Worm (Caenorhabditis elegans) whole organism, young adult: ENCODE results near the gene rga-3.

Experiments
- C06A6.2 ChIP-seq: fragments of 200-800 bp; sonication (Bioruptor generic); conservative IDR thresholded peaks from 2 replicates; pipeline ENCODE4 v1.3.6; 2022; ENCODE audit warnings: missing genetic modification characterization, missing compliant biosample characterization
- F10E7.11 ChIP-seq: sonication (generic microtip); optimal IDR thresholded peaks from 2 replicates; lab custom pipeline; 2017; ENCODE audit warnings: mild to moderate bottlenecking, missing genetic modification characterization, moderate library complexity, missing compliant biosample characterization
- F23B12.7 ChIP-seq: sonication (generic microtip); optimal IDR thresholded peaks from 2 replicates; lab custom pipeline; 2017; ENCODE audit warnings: missing genetic modification characterization, mild to moderate bottlenecking, missing compliant biosample characterization, antibody characterized with exemption, moderate library complexity; ENCODE audit not compliant: insufficient read depth
- F57A8.1 ChIP-seq: fragments of 200-800 bp; sonication (Bioruptor generic); optimal IDR thresholded peaks from 2 replicates; lab custom pipeline; 2018; ENCODE audit warnings: mild to moderate bottlenecking, missing genetic modification characterization, moderate library complexity, missing compliant biosample characterization
- K12H6.12 ChIP-seq: fragments of 200-800 bp; sonication (Bioruptor generic); optimal IDR thresholded peaks from 2 replicates; lab custom pipeline; 2018; ENCODE audit warnings: mild to moderate bottlenecking, missing genetic modification characterization, missing compliant biosample characterization
- T26A5.8 ChIP-seq: sonication (generic microtip); optimal IDR thresholded peaks from 2 replicates; lab custom pipeline; 2016; ENCODE audit warnings: missing genetic modification characterization, missing compliant biosample characterization
- Y95B8A.8 ChIP-seq: fragments of 200-800 bp; sonication (Bioruptor generic); IDR thresholded peaks from 2 replicates; pipeline ENCODE4 v1.3.6; 2022; ENCODE audit warnings: missing genetic modification reagents, missing genetic modification characterization, missing compliant biosample characterization
- ZK185.1 ChIP-seq: sonication (generic microtip); optimal IDR thresholded peaks from 2 replicates; lab custom pipeline; 2016; ENCODE audit warnings: mild to moderate bottlenecking, missing genetic modification characterization, missing compliant biosample characterization; ENCODE audit not compliant: poor library complexity, severe bottlenecking
- akir-1 ChIP-seq: fragments of 200-800 bp; sonication (Bioruptor generic); optimal IDR thresholded peaks from 2 replicates; lab custom pipeline; 2018; ENCODE audit warnings: mild to moderate bottlenecking, missing genetic modification characterization, moderate library complexity, missing compliant biosample characterization
- attf-5 ChIP-seq: fragments of 200-800 bp; sonication (Bioruptor generic); optimal IDR thresholded peaks from 2 replicates; lab custom pipeline; 2018; ENCODE audit warnings: mild to moderate bottlenecking, missing genetic modification characterization, missing compliant biosample characterization
- attf-6 ChIP-seq: fragments of 200-800 bp; sonication (Bioruptor generic); IDR thresholded peaks from 2 replicates; pipeline ENCODE4 v1.3.6; 2022; ENCODE audit warnings: missing genetic modification reagents, missing genetic modification characterization, missing compliant biosample characterization
- bed-2 ChIP-seq: fragments of 200-800 bp; sonication (Bioruptor generic); IDR thresholded peaks from 2 replicates; pipeline ENCODE4 v1.3.6; 2022; ENCODE audit warnings: missing genetic modification reagents, missing genetic modification characterization, missing compliant biosample characterization
- cebp-1 ChIP-seq, 2 experiments: fragments of 200-800 bp in 1 of 2; sonication (Bioruptor generic) in 1 of 2; sonication (generic microtip) in 1 of 2; IDR thresholded peaks in 1 of 2; optimal IDR thresholded peaks in 1 of 2; 2 replicates each; pipeline versions ENCODE4 v1.3.6 to Lab custom; 2017 to 2022; ENCODE audit warnings: missing compliant biosample characterization in 2 of 2, missing genetic modification characterization in 2 of 2, mild to moderate bottlenecking in 1 of 2, missing genetic modification reagents in 1 of 2, moderate library complexity in 1 of 2
- ceh-100 ChIP-seq: fragments of 200-800 bp; sonication (Bioruptor generic); IDR thresholded peaks from 2 replicates; pipeline ENCODE4 v1.3.6; 2022; ENCODE audit warnings: missing genetic modification reagents, missing genetic modification characterization, missing compliant biosample characterization
- ceh-27 ChIP-seq: fragments of 200-800 bp; sonication (Bioruptor generic); optimal IDR thresholded peaks from 2 replicates; lab custom pipeline; 2018; ENCODE audit warnings: mild to moderate bottlenecking, missing genetic modification characterization, moderate library complexity, missing compliant biosample characterization
- ceh-79 ChIP-seq: sonication (generic microtip); optimal IDR thresholded peaks from 2 replicates; lab custom pipeline; 2017; ENCODE audit warnings: mild to moderate bottlenecking, missing genetic modification characterization, missing compliant biosample characterization
- ceh-91 ChIP-seq: fragments of 200-800 bp; sonication (Bioruptor generic); IDR thresholded peaks from 2 replicates; pipeline ENCODE4 v1.3.6; 2022; ENCODE audit warnings: missing genetic modification reagents, missing genetic modification characterization, missing compliant biosample characterization
- fkh-3 ChIP-seq: sonication (generic microtip); optimal IDR thresholded peaks from 2 replicates; lab custom pipeline; 2016; ENCODE audit warnings: mild to moderate bottlenecking, missing genetic modification characterization, missing compliant biosample characterization
- hmg-20 ChIP-seq: fragments of 200-800 bp; sonication (Bioruptor generic); IDR thresholded peaks from 2 replicates; pipeline ENCODE4 v1.3.6; 2022; ENCODE audit warnings: missing genetic modification reagents, missing genetic modification characterization, missing compliant biosample characterization
- hrde-1 ChIP-seq: sonication (generic microtip); optimal IDR thresholded peaks from 2 replicates; lab custom pipeline; 2016; ENCODE audit warnings: missing genetic modification characterization, mild to moderate bottlenecking, missing compliant biosample characterization, moderate library complexity, missing genotype, missing genetic modification reagents, borderline replicate concordance
- hsf-1 ChIP-seq: fragments of 200-800 bp; sonication (Bioruptor generic); IDR thresholded peaks from 2 replicates; pipeline ENCODE4 v1.3.6; 2022; ENCODE audit warnings: missing genetic modification reagents, missing genetic modification characterization, missing compliant biosample characterization
- lir-1 ChIP-seq: fragments of 200-800 bp; sonication (Bioruptor generic); conservative IDR thresholded peaks from 2 replicates; pipeline ENCODE4 v1.3.6; 2022; ENCODE audit warnings: missing genetic modification reagents, missing genetic modification characterization, missing compliant biosample characterization
- lsl-1 ChIP-seq: fragments of 200-800 bp; sonication (Bioruptor generic); optimal IDR thresholded peaks from 2 replicates; lab custom pipeline; 2018; ENCODE audit warnings: mild to moderate bottlenecking, missing genetic modification characterization, moderate library complexity, missing compliant biosample characterization
- madf-3 ChIP-seq: fragments of 200-800 bp; sonication (Bioruptor generic); IDR thresholded peaks from 2 replicates; pipeline ENCODE4 v1.3.6; 2022; ENCODE audit warnings: missing genetic modification reagents, missing genetic modification characterization, missing compliant biosample characterization
- madf-6 ChIP-seq: fragments of 200-800 bp; sonication (Bioruptor generic); IDR thresholded peaks from 2 replicates; pipeline ENCODE4 v1.3.6; 2022; ENCODE audit warnings: missing genetic modification reagents, missing genetic modification characterization, missing compliant biosample characterization
- mel-28 ChIP-seq: sonication (generic microtip); optimal IDR thresholded peaks from 2 replicates; lab custom pipeline; 2016; ENCODE audit warnings: borderline replicate concordance, mild to moderate bottlenecking, missing genetic modification characterization, missing compliant biosample characterization
- nhr-120 ChIP-seq: fragments of 200-800 bp; sonication (Bioruptor generic); IDR thresholded peaks from 2 replicates; pipeline ENCODE4 v1.3.6; 2022; ENCODE audit warnings: missing genetic modification characterization, missing compliant biosample characterization
- repo-1 ChIP-seq: sonication (generic microtip); optimal IDR thresholded peaks from 2 replicates; lab custom pipeline; 2017; ENCODE audit warnings: mild to moderate bottlenecking, missing genetic modification characterization, missing compliant biosample characterization
- sea-2 ChIP-seq: fragments of 200-800 bp; sonication (Bioruptor generic); IDR thresholded peaks from 2 replicates; pipeline ENCODE4 v1.3.6; 2022; ENCODE audit warnings: missing genetic modification characterization, missing compliant biosample characterization
- snpc-1.1 ChIP-seq: sonication (generic microtip); optimal IDR thresholded peaks from 2 replicates; lab custom pipeline; 2017; ENCODE audit warnings: missing genetic modification characterization, mild to moderate bottlenecking, missing compliant biosample characterization, antibody characterized with exemption, moderate library complexity, missing genotype, missing genetic modification reagents; ENCODE audit not compliant: insufficient read depth
- zim-3 ChIP-seq: sonication (generic microtip); optimal IDR thresholded peaks from 2 replicates; lab custom pipeline; 2017; ENCODE audit warnings: mild to moderate bottlenecking, missing genetic modification characterization, moderate library complexity, missing compliant biosample characterization
- ztf-18 ChIP-seq: sonication (generic microtip); optimal IDR thresholded peaks from 2 replicates; lab custom pipeline; 2016; ENCODE audit warnings: missing genotype, mild to moderate bottlenecking, missing genetic modification characterization, missing compliant biosample characterization
- ztf-28 ChIP-seq: fragments of 200-800 bp; sonication (Bioruptor generic); IDR thresholded peaks from 2 replicates; pipeline ENCODE4 v1.3.6; 2022; ENCODE audit warnings: missing genetic modification reagents, missing genetic modification characterization, missing compliant biosample characterization

Gene rga-3

ce11 chrV:5726463-5726862, 8.8 kb downstream of the rga-3 start, which contains the start of gene K09H11.4:
K09H11.4 (minus strand) TSS chrV:5726563.
- TF ChIP-seq hsf-1 (no peak), mel-28 (tag; lab: Kevin White, UChicago) (no peak), lsl-1 (no peak), ceh-27 (GFP tag; lab: Kevin White, UChicago) (no peak), F57A8.1 (GFP tag; lab: Kevin White, UChicago) (no peak), nhr-120 (GFP tag; lab: Robert Waterston, UW) (no peak), hrde-1 (tag; lab: Kevin White, UChicago) (no peak), cebp-1 (GFP tag; IDR thresholded peaks at IDR 0.05; lab: Robert Waterston, UW) (no peak), cebp-1 (tag; optimal IDR thresholded peaks at IDR 0.05; lab: Kevin White, UChicago) (no peak), ceh-79 (tag; lab: Kevin White, UChicago) (no peak), zim-3 (tag; lab: Kevin White, UChicago) (no peak), sea-2 (GFP tag; lab: Robert Waterston, UW) (no peak), F23B12.7 (tag; lab: Kevin White, UChicago) (no peak), F10E7.11 (tag; lab: Kevin White, UChicago) (no peak), madf-6 (no peak), repo-1 (tag; lab: Kevin White, UChicago) (no peak), ztf-18 (no peak), snpc-1.1 (tag; lab: Kevin White, UChicago) (no peak)
- TF ChIP-seq, all 124 proteins: peak for 0

ce11 chrV:5730783-5731182, 13.1 kb downstream of the rga-3 start, which contains the start of gene K09H11.15:
K09H11.15 (minus strand) TSS chrV:5730883.
- TF ChIP-seq akir-1 (GFP tag; lab: Kevin White, UChicago) (no peak), F10E7.11 (tag; lab: Kevin White, UChicago) (no peak), attf-5 (GFP tag; lab: Kevin White, UChicago) (no peak), madf-3 (GFP tag; lab: Robert Waterston, UW) (no peak), ceh-100 (GFP tag; lab: Robert Waterston, UW) (no peak), Y95B8A.8 (GFP tag; lab: Robert Waterston, UW) (no peak), bed-2 (GFP tag; lab: Robert Waterston, UW) (no peak), fkh-3 (tag; lab: Kevin White, UChicago) (no peak)

- no peak for TF ChIP-seq ZK185.1 (tag; lab: Kevin White, UChicago)
- no peak for TF ChIP-seq attf-6 (GFP tag; lab: Robert Waterston, UW)
- no peak for TF ChIP-seq cebp-1 (GFP tag; IDR thresholded peaks at IDR 0.05; lab: Robert Waterston, UW)
- no peak for TF ChIP-seq cebp-1 (tag; optimal IDR thresholded peaks at IDR 0.05; lab: Kevin White, UChicago)
These were observed 18.4 kb downstream of the rga-3 start, which contains the start of gene K09H11.6 for ce11 chrV:5736068-5736467. K09H11.6 (minus strand) TSS chrV:5736168.

DNA sequence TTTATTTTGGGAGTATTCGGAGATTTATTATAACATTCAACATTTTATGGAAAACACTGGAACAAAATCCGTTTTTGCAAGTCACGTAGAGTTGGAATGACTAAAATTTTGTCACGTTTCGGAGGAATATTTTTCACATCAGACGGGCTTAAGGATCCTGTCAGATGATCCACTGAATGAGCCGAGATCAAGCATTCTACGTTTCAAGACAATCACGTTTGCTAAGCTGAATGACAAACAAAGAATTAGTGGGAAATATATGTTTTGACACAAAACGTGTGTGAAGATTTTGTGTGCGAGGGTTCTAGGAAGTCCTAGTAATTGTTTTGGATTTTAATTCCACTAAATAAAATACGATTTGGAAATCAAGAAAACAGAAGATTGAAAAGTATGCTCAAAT, 21.8 kb downstream of the rga-3 start:
- TF ChIP-seq hmg-20 (GFP tag; lab: Robert Waterston, UW) (no peak), snpc-1.1 (tag; lab: Kevin White, UChicago) (no peak), F23B12.7 (tag; lab: Kevin White, UChicago) (no peak), lir-1 (no peak), K12H6.12 (tag; lab: Kevin White, UChicago) (no peak), C06A6.2 (no peak), ceh-91 (GFP tag; lab: Robert Waterston, UW) (no peak), ztf-28 (GFP tag; lab: Robert Waterston, UW) (no peak), lsl-1 (no peak), fkh-3 (tag; lab: Kevin White, UChicago) (no peak), T26A5.8 (tag; lab: Kevin White, UChicago) (no peak)
- TF ChIP-seq, all 124 proteins: peak for 0
